Worm (Caenorhabditis elegans): ENCODE measurements around the gene ver-3.

DNA sequence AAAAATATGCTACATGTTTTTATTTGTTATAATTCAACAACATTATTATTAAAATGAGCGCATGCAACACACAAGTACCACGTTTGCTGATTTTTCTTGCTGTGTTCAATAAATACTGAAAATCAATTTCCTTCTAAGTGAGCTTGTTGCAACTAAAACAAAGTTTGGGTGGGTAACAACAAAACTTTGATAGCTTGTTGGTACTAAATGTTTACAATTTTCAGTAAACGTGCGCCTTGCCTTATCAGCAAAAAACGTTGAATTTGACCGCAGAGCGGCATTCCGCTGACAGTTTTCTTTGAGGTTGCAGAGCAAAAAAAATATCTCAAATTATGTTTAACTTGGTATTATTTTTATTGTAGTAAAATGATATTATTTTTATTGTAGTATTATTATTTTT, 10.9 kb upstream of the ver-3 start:
- no peak for TF ChIP-seq flt-1 (GFP tag; IDR thresholded peaks at IDR 0.05)
- TF ChIP-seq med-1 (GFP tag; optimal IDR thresholded peaks at IDR 0.05; ENCODE audit: insufficient read depth): no peak
